Worm (Caenorhabditis elegans): Measurements from ENCODE around the gene dmsr-4.

DNA sequence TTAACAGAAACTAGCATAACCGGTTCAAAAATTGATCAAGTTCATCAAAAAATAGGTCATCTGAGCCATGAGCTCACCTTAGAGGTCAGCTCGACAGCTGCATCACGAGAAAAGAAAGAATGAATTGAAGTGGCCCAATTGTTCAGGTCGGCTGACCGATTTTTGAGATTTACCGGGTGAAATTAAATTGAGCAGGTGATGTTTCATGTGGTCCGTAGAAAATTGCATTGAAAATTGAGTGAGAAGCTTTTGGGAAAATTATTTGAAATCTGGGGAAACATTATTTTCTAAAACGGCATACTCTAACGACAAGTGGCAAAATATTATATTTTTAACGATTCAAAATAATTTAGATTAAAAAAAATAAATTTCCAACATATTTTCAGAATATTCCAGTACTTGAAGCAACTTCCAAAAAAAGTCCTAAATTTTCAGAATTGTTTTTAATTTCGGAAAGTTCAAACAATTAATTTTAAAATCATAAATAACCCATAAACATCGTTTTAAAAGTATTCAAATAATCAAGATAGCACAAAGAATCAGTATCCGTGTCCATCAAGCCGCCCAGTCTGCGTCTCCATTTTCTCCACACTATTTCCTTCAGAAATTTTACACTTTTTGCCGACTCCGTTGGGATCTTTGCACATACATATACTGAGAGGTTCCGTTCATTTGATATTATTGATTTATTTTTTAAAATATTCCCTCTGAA is 31.1 kb downstream of the dmsr-4 start, which contains the start of gene sgcb-1:
- no peak for TF ChIP-seq flt-1 (GFP tag; IDR thresholded peaks at IDR 0.05)
- no peak for TF ChIP-seq cog-1 (tag; optimal IDR thresholded peaks at IDR 0.05)
- TF ChIP-seq T22C8.4 (GFP tag; IDR thresholded peaks at IDR 0.05): no peak
- TF ChIP-seq ztf-23 (GFP tag; IDR thresholded peaks at IDR 0.05): no peak
- TF ChIP-seq ztf-29 (GFP tag; IDR thresholded peaks at IDR 0.05): no peak
- TF ChIP-seq med-1 (GFP tag; optimal IDR thresholded peaks at IDR 0.05; ENCODE audit: insufficient read depth): no peak
